Worm (Caenorhabditis elegans) whole organism, mixed stage, embryonic: ENCODE results near the gene pqn-15.

Source experiments
- mep-1 ChIP-seq: fragments of 150-350 bp; optimal IDR thresholded peaks from 2 replicates; lab custom pipeline; 2017; ENCODE audit warnings: missing biosample characterization, missing genetic modification reagents, missing genetic modification characterization, inconsistent platforms
- nhr-76 ChIP-seq: sonication (generic microtip); optimal IDR thresholded peaks from 2 replicates; lab custom pipeline; 2017; ENCODE audit warnings: missing biosample characterization, missing genetic modification characterization
- unc-39 ChIP-seq: fragments of 150-350 bp; optimal IDR thresholded peaks from 2 replicates; lab custom pipeline; 2014; ENCODE audit warnings: missing biosample characterization, missing genetic modification characterization

- no peak for TF ChIP-seq mep-1 (tag; lab: Kevin White, UChicago)
- no peak for TF ChIP-seq nhr-76 (tag; lab: Kevin White, UChicago)
- no peak for TF ChIP-seq unc-39 (tag; lab: Kevin White, UChicago)
Observed at ce11 chrX:4285669-4286174, 21.0 kb downstream of the pqn-15 start, which contains the start of gene cka-2.
